Worm (Caenorhabditis elegans): ENCODE data around the gene F55C9.3.

DNA sequence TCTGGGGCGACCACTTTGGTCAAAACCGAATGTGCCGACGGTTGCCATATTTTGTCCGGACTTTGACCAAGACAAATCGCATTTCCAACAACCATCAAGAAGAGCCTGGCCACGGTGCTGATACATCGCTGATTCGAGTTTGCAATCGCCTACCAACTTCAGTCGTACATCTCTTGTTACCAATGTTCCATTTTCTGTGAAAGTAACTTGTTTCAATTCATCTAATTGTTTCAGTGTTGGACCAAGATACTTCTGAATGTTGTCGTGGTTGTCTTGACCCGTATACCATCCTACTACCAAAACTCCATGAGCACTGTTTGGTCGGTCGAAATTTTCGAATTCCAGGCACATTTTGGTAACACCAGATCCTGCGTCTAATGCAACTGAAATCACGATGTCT is 37.5 kb upstream of the F55C9.3 start:
- no peak for TF ChIP-seq lir-3 (tag; optimal IDR thresholded peaks at IDR 0.05; ENCODE audit: poor library complexity)
- no peak for TF ChIP-seq nhr-71 (tag; optimal IDR thresholded peaks at IDR 0.05)
- TF ChIP-seq nhr-237 (tag; optimal IDR thresholded peaks at IDR 0.05) = no peak
- TF ChIP-seq dpl-1 (GFP tag; optimal IDR thresholded peaks at IDR 0.05) = no peak
- no peak for TF ChIP-seq ama-1 (optimal IDR thresholded peaks at IDR 0.05)
- no peak for TF ChIP-seq snpc-4 (tag; optimal IDR thresholded peaks at IDR 0.05)
- TF ChIP-seq unc-98 (GFP tag; IDR thresholded peaks at IDR 0.05) = no peak
- TF ChIP-seq blmp-1 (tag; optimal IDR thresholded peaks at IDR 0.05) = no peak
- no peak for TF ChIP-seq lin-39 (tag; optimal IDR thresholded peaks at IDR 0.05)
- no peak for TF ChIP-seq egl-27 (tag; optimal IDR thresholded peaks at IDR 0.05)
- no peak for TF ChIP-seq aly-2 (tag; optimal IDR thresholded peaks at IDR 0.05)
- TF ChIP-seq nhr-77 (tag; optimal IDR thresholded peaks at IDR 0.05) = no peak
